Fruit fly (Drosophila melanogaster) whole organism, pupa: Measurements from ENCODE around the gene CG45075.

Source experiments
- CG12605 ChIP-seq: fragments of 200-800 bp; sonication (Bioruptor generic); IDR thresholded peaks from 2 replicates; pipeline ENCODE4 v1.3.6; 2022; ENCODE audit warnings: missing biosample characterization, missing genetic modification characterization
- CG13204 ChIP-seq: fragments of 200-800 bp; sonication (Bioruptor generic); optimal IDR thresholded peaks from 2 replicates; lab custom pipeline; 2018; ENCODE audit warnings: missing biosample characterization, mild to moderate bottlenecking, missing genetic modification characterization, moderate library complexity
- CG15710 ChIP-seq: fragments of 200-800 bp; sonication (Bioruptor generic); optimal IDR thresholded peaks from 2 replicates; lab custom pipeline; 2018; ENCODE audit warnings: missing biosample characterization, mild to moderate bottlenecking, missing genetic modification characterization, moderate library complexity
- CG4496 ChIP-seq: fragments of 200-800 bp; sonication (Bioruptor generic); IDR thresholded peaks from 3 replicates; pipeline ENCODE4 v1.3.6; 2022; ENCODE audit warnings: missing biosample characterization, missing genetic modification characterization
- CG8159 ChIP-seq: fragments of 200-800 bp; sonication (Bioruptor generic); optimal IDR thresholded peaks from 3 replicates; lab custom pipeline; 2018; ENCODE audit warnings: missing biosample characterization, mild to moderate bottlenecking, missing genetic modification characterization, moderate library complexity
- CG8301 ChIP-seq: fragments of 200-800 bp; sonication (Bioruptor generic); optimal IDR thresholded peaks from 2 replicates; lab custom pipeline; 2018; ENCODE audit warnings: missing biosample characterization, mild to moderate bottlenecking, missing genetic modification characterization
- Ets98B ChIP-seq: fragments of 200-800 bp; sonication (Bioruptor generic); IDR thresholded peaks from 2 replicates; pipeline ENCODE4 v1.3.6; 2022; ENCODE audit warnings: missing biosample characterization, missing genetic modification characterization
- Pif1A ChIP-seq: fragments of 200-800 bp; sonication (Bioruptor generic); optimal IDR thresholded peaks from 3 replicates; lab custom pipeline; 2016; ENCODE audit warnings: missing biosample characterization, missing genetic modification characterization
- Pif1B ChIP-seq: fragments of 200-800 bp; sonication (Bioruptor generic); optimal IDR thresholded peaks from 3 replicates; lab custom pipeline; 2016; ENCODE audit warnings: missing biosample characterization, missing genetic modification characterization
- Snoo ChIP-seq: fragments of 200-800 bp; sonication (Bioruptor generic); optimal IDR thresholded peaks from 3 replicates; lab custom pipeline; 2017; ENCODE audit warnings: missing biosample characterization, mild to moderate bottlenecking, missing genetic modification characterization, inconsistent platforms
- fd96Ca ChIP-seq: fragments of 200-800 bp; sonication (Bioruptor generic); IDR thresholded peaks from 3 replicates; pipeline ENCODE4 v1.3.6; 2022; ENCODE audit warnings: missing biosample characterization, missing genetic modification characterization
- gl ChIP-seq: fragments of 200-800 bp; sonication (Bioruptor generic); optimal IDR thresholded peaks from 2 replicates; lab custom pipeline; 2018; ENCODE audit warnings: missing biosample characterization, mild to moderate bottlenecking, missing genetic modification characterization
- rn ChIP-seq: fragments of 200-800 bp; sonication (Bioruptor generic); IDR thresholded peaks from 2 replicates; pipeline ENCODE4 v1.3.6; 2022; ENCODE audit warnings: missing biosample characterization, missing genetic modification characterization

dm6 chr2L:6076829-6077364, 14.3 kb upstream of the CG45075 start:
- TF ChIP-seq Pif1B (GFP tag; lab: Kevin White, UChicago): no peak
- TF ChIP-seq CG15710 (tag; lab: Kevin White, UChicago): no peak
- TF ChIP-seq CG12605 (GFP tag; lab: Robert Waterston, UW): no peak
- TF ChIP-seq Snoo (tag; lab: Kevin White, UChicago): no peak
- no peak for TF ChIP-seq Pif1A
- TF ChIP-seq Ets98B (GFP tag; lab: Robert Waterston, UW): no peak
- TF ChIP-seq CG8301 (tag; lab: Kevin White, UChicago): no peak
- no peak for TF ChIP-seq gl (tag; lab: Kevin White, UChicago)
- no peak for TF ChIP-seq CG8159 (tag; lab: Kevin White, UChicago)
- TF ChIP-seq rn (GFP tag; lab: Robert Waterston, UW): no peak
- no peak for TF ChIP-seq fd96Ca
- TF ChIP-seq CG4496 (GFP tag; lab: Robert Waterston, UW): no peak
- no peak for TF ChIP-seq CG13204 (GFP tag; lab: Kevin White, UChicago)
